Worm (Caenorhabditis elegans): ENCODE measurements around the gene trip-4.

ce11 chrII:15089086-15089895 is 50.1 kb downstream of the trip-4 start:
- TF ChIP-seq him-1 (tag; optimal IDR thresholded peaks at IDR 0.05) (no peak), W03F9.2 (tag; optimal IDR thresholded peaks at IDR 0.05) (no peak)

All from whole organism, L4/young adult.